Fruit fly (Drosophila melanogaster) whole organism, embryonic: ENCODE results near the gene CG16727.

Experiments
- Bteb2 ChIP-seq: fragments of 200-800 bp; sonication (Bioruptor generic); optimal IDR thresholded peaks from 2 replicates; lab custom pipeline; 2016; ENCODE audit warnings: missing biosample characterization, missing genetic modification characterization
- CG12659 ChIP-seq: fragments of 200-800 bp; sonication (Bioruptor generic); optimal IDR thresholded peaks from 3 replicates; lab custom pipeline; 2017; ENCODE audit warnings: mild to moderate bottlenecking, missing biosample characterization, missing genetic modification reagents, missing genetic modification characterization
- CG12942 ChIP-seq: fragments of 200-800 bp; sonication (Bioruptor generic); optimal IDR thresholded peaks from 3 replicates; lab custom pipeline; 2016; ENCODE audit warnings: missing biosample characterization, missing genetic modification characterization
- CG13287 ChIP-seq: fragments of 200-800 bp; sonication (Bioruptor generic); IDR thresholded peaks from 2 replicates; pipeline ENCODE4 v1.3.6; 2022; ENCODE audit warnings: missing biosample characterization, missing genetic modification characterization; ENCODE audit not compliant: partially characterized antibody
- CG13894 ChIP-seq: fragments of 200-800 bp; sonication (Bioruptor generic); optimal IDR thresholded peaks from 3 replicates; lab custom pipeline; 2018; ENCODE audit warnings: missing biosample characterization, mild to moderate bottlenecking, missing genetic modification characterization, moderate library complexity
- CG14014 ChIP-seq: fragments of 200-800 bp; sonication (Bioruptor generic); IDR thresholded peaks from 2 replicates; pipeline ENCODE4 v1.3.6; 2022; ENCODE audit warnings: missing biosample characterization, missing genetic modification characterization
- CG1529 ChIP-seq: fragments of 200-800 bp; sonication (Bioruptor generic); optimal IDR thresholded peaks from 3 replicates; lab custom pipeline; 2018; ENCODE audit warnings: missing biosample characterization, missing genetic modification characterization
- CG15514 ChIP-seq: fragments of 200-800 bp; sonication (Bioruptor generic); optimal IDR thresholded peaks from 3 replicates; lab custom pipeline; 2017; ENCODE audit warnings: missing biosample characterization, missing genetic modification characterization, mild to moderate bottlenecking, moderate library complexity, missing genetic modification reagents
- CG16863 ChIP-seq: fragments of 200-800 bp; sonication (Bioruptor generic); optimal IDR thresholded peaks from 3 replicates; lab custom pipeline; 2016; ENCODE audit warnings: missing biosample characterization, missing genetic modification characterization
- CG17359 ChIP-seq: fragments of 200-800 bp; sonication (Bioruptor generic); optimal IDR thresholded peaks from 3 replicates; lab custom pipeline; 2018; ENCODE audit warnings: missing biosample characterization, mild to moderate bottlenecking, missing genetic modification characterization, moderate library complexity
- CG17385 ChIP-seq: fragments of 200-800 bp; sonication (Bioruptor generic); optimal IDR thresholded peaks from 3 replicates; lab custom pipeline; 2018; ENCODE audit warnings: missing biosample characterization, mild to moderate bottlenecking, missing genetic modification characterization
- CG17829 ChIP-seq: fragments of 200-800 bp; optimal IDR thresholded peaks from 2 replicates; lab custom pipeline; 2019; ENCODE audit warnings: missing biosample characterization, mild to moderate bottlenecking, missing genetic modification characterization, moderate library complexity
- CG2202 ChIP-seq: fragments of 200-800 bp; sonication (Bioruptor generic); optimal IDR thresholded peaks from 2 replicates; lab custom pipeline; 2018; ENCODE audit warnings: missing biosample characterization, mild to moderate bottlenecking, missing genetic modification characterization
- CG31441 ChIP-seq: fragments of 200-800 bp; sonication (Bioruptor generic); IDR thresholded peaks from 2 replicates; pipeline ENCODE4 v1.3.6; 2022; ENCODE audit warnings: missing biosample characterization, missing genetic modification characterization
- CG32767 ChIP-seq: fragments of 200-800 bp; sonication (Bioruptor generic); IDR thresholded peaks from 2 replicates; pipeline ENCODE4 v1.3.6; 2022; ENCODE audit warnings: missing biosample characterization, missing genetic modification characterization
- CG34224 ChIP-seq: fragments of 200-800 bp; sonication (Bioruptor generic); IDR thresholded peaks from 3 replicates; pipeline ENCODE4 v1.3.6; 2022; ENCODE audit warnings: missing biosample characterization, missing genetic modification characterization; ENCODE audit not compliant: partially characterized antibody
- CG4404 ChIP-seq: fragments of 200-800 bp; sonication (Bioruptor generic); IDR thresholded peaks from 2 replicates; pipeline ENCODE4 v1.3.6; 2022; ENCODE audit warnings: missing biosample characterization, missing genetic modification characterization
- CG4854 ChIP-seq: fragments of 200-800 bp; sonication (Bioruptor generic); optimal IDR thresholded peaks from 2 replicates; lab custom pipeline; 2016; ENCODE audit warnings: missing biosample characterization, missing genetic modification characterization, inconsistent platforms
- CG8281 ChIP-seq: fragments of 200-800 bp; sonication (Bioruptor generic); optimal IDR thresholded peaks from 2 replicates; lab custom pipeline; 2018; ENCODE audit warnings: missing biosample characterization, mild to moderate bottlenecking, missing genetic modification characterization, moderate library complexity
- CG8359 ChIP-seq: fragments of 200-800 bp; sonication (Bioruptor generic); optimal IDR thresholded peaks from 2 replicates; lab custom pipeline; 2017; ENCODE audit warnings: missing biosample characterization, mild to moderate bottlenecking, missing genetic modification characterization, borderline replicate concordance
- CG9932 ChIP-seq: fragments of 200-800 bp; sonication (Bioruptor generic); IDR thresholded peaks from 2 replicates; pipeline ENCODE4 v1.3.6; 2022; ENCODE audit warnings: missing biosample characterization, missing genetic modification characterization
- Dad ChIP-seq: fragments of 200-800 bp; sonication (Bioruptor generic); optimal IDR thresholded peaks from 3 replicates; lab custom pipeline; 2016; ENCODE audit warnings: missing biosample characterization, missing genetic modification characterization
- Dfd ChIP-seq, 2 experiments: fragments of >200 bp; optimal IDR thresholded peaks; 2 replicates each; lab custom pipeline; 2017; ENCODE audit warnings: missing biosample characterization in 2 of 2, missing genetic modification characterization in 2 of 2
- E2f2 ChIP-seq: fragments of 200-800 bp; sonication (Bioruptor generic); IDR thresholded peaks from 2 replicates; pipeline ENCODE4 v1.3.6; 2022; ENCODE audit warnings: missing biosample characterization, missing genetic modification characterization
- H2.0 ChIP-seq: fragments of 200-800 bp; sonication (Bioruptor generic); IDR thresholded peaks from 2 replicates; pipeline ENCODE4 v1.3.6; 2022; ENCODE audit warnings: missing biosample characterization, missing genetic modification characterization
- HmgD ChIP-seq: fragments of 200-800 bp; sonication (Bioruptor generic); optimal IDR thresholded peaks from 3 replicates; lab custom pipeline; 2016; ENCODE audit warnings: missing biosample characterization, missing genetic modification characterization
- Kr ChIP-seq: fragments of 200-800 bp; sonication (Bioruptor generic); optimal IDR thresholded peaks from 2 replicates; lab custom pipeline; 2017; ENCODE audit warnings: missing biosample characterization, mild to moderate bottlenecking, missing genetic modification characterization
- MESR4 ChIP-seq: fragments of 200-800 bp; sonication (Bioruptor generic); optimal IDR thresholded peaks from 2 replicates; lab custom pipeline; 2018; ENCODE audit warnings: missing biosample characterization, mild to moderate bottlenecking, missing genetic modification characterization, moderate library complexity
- Opbp ChIP-seq: fragments of 200-800 bp; sonication (Bioruptor generic); IDR thresholded peaks from 3 replicates; pipeline ENCODE4 v1.3.6; 2022; ENCODE audit warnings: missing biosample characterization, missing genetic modification characterization; ENCODE audit not compliant: partially characterized antibody
- Pdp1 ChIP-seq, 2 experiments: fragments of 200-800 bp; sonication (Bioruptor generic); optimal IDR thresholded peaks; 3 replicates each; lab custom pipeline; 2016; ENCODE audit warnings: missing biosample characterization in 2 of 2, missing genetic modification characterization in 2 of 2, mild to moderate bottlenecking in 1 of 2, moderate library complexity in 1 of 2
- Ptx1 ChIP-seq: fragments of 200-800 bp; sonication (Bioruptor generic); IDR thresholded peaks from 2 replicates; pipeline ENCODE4 v1.3.6; 2022; ENCODE audit warnings: missing biosample characterization, missing genetic modification characterization
- Ravus ChIP-seq: fragments of 200-800 bp; sonication (Bioruptor generic); IDR thresholded peaks from 2 replicates; pipeline ENCODE4 v1.3.6; 2022; ENCODE audit warnings: missing biosample characterization, missing genetic modification characterization
- Six4 ChIP-seq: fragments of 200-800 bp; sonication (Bioruptor generic); optimal IDR thresholded peaks from 2 replicates; lab custom pipeline; 2016; ENCODE audit warnings: missing biosample characterization, missing genetic modification characterization
- Sox102F ChIP-seq: fragments of 200-800 bp; sonication (Bioruptor generic); optimal IDR thresholded peaks from 2 replicates; lab custom pipeline; 2018; ENCODE audit warnings: missing biosample characterization, mild to moderate bottlenecking, missing genetic modification characterization, moderate library complexity
- ab ChIP-seq: fragments of 200-800 bp; sonication (Bioruptor generic); optimal IDR thresholded peaks from 2 replicates; lab custom pipeline; 2016; ENCODE audit warnings: missing biosample characterization, missing genetic modification characterization
- abd-A ChIP-seq: fragments of 200-800 bp; sonication (Bioruptor generic); optimal IDR thresholded peaks from 3 replicates; lab custom pipeline; 2019; ENCODE audit warnings: missing biosample characterization, mild to moderate bottlenecking, missing genetic modification characterization, moderate library complexity
- ato ChIP-seq: fragments of 200-800 bp; sonication (Bioruptor generic); IDR thresholded peaks from 2 replicates; pipeline ENCODE4 v1.3.6; 2022; ENCODE audit warnings: missing biosample characterization, missing genetic modification characterization; ENCODE audit not compliant: partially characterized antibody
- bsh ChIP-seq, 2 experiments: fragments of 200-800 bp; sonication (Bioruptor generic); optimal IDR thresholded peaks; 2 replicates each; lab custom pipeline; 2017 to 2018; ENCODE audit warnings: mild to moderate bottlenecking in 2 of 2, missing biosample characterization in 2 of 2, missing genetic modification characterization in 2 of 2, moderate library complexity in 1 of 2
- chn ChIP-seq: fragments of 200-800 bp; sonication (Bioruptor generic); optimal IDR thresholded peaks from 2 replicates; lab custom pipeline; 2016; ENCODE audit warnings: missing biosample characterization, missing genetic modification characterization
- exex ChIP-seq: fragments of 200-800 bp; sonication (Bioruptor generic); optimal IDR thresholded peaks from 4 replicates; lab custom pipeline; 2018; ENCODE audit warnings: missing biosample characterization, mild to moderate bottlenecking, missing genetic modification characterization, moderate library complexity
- eyg ChIP-seq: fragments of 200-800 bp; sonication (Bioruptor generic); optimal IDR thresholded peaks from 3 replicates; lab custom pipeline; 2016; ENCODE audit warnings: missing biosample characterization, missing genetic modification characterization
- insv ChIP-seq, 2 experiments: fragments of 200-800 bp; sonication (Bioruptor generic); optimal IDR thresholded peaks; 3 replicates each; lab custom pipeline; 2016 to 2018; ENCODE audit warnings: missing biosample characterization in 2 of 2, missing genetic modification characterization in 2 of 2
- maf-S ChIP-seq: fragments of 200-800 bp; sonication (Bioruptor generic); optimal IDR thresholded peaks from 2 replicates; lab custom pipeline; 2016; ENCODE audit warnings: missing biosample characterization, missing genetic modification characterization
- nom ChIP-seq: fragments of 200-800 bp; sonication (Bioruptor generic); optimal IDR thresholded peaks from 2 replicates; lab custom pipeline; 2017; ENCODE audit warnings: missing biosample characterization, missing genetic modification characterization, mild to moderate bottlenecking, moderate library complexity, missing genetic modification reagents
- pzg ChIP-seq: fragments of 200-800 bp; sonication (Bioruptor generic); optimal IDR thresholded peaks from 3 replicates; lab custom pipeline; 2018; ENCODE audit warnings: missing biosample characterization, mild to moderate bottlenecking, missing genetic modification characterization, moderate library complexity
- run ChIP-seq: fragments of 200-800 bp; sonication (Bioruptor generic); optimal IDR thresholded peaks from 3 replicates; lab custom pipeline; 2018; ENCODE audit warnings: missing biosample characterization, mild to moderate bottlenecking, missing genetic modification characterization
- slp2 ChIP-seq: fragments of 200-800 bp; sonication (Bioruptor generic); optimal IDR thresholded peaks from 2 replicates; lab custom pipeline; 2016; ENCODE audit warnings: missing biosample characterization, missing genetic modification characterization
- sr ChIP-seq: fragments of 200-800 bp; sonication (Bioruptor generic); IDR thresholded peaks from 3 replicates; pipeline ENCODE4 v1.3.6; 2022; ENCODE audit warnings: missing biosample characterization, missing genetic modification characterization
- tgo ChIP-seq: fragments of 200-800 bp; sonication (Bioruptor generic); IDR thresholded peaks from 3 replicates; pipeline ENCODE4 v1.3.6; 2022; ENCODE audit warnings: missing biosample characterization, missing genetic modification characterization
- vnd ChIP-seq: fragments of 200-800 bp; sonication (Bioruptor generic); IDR thresholded peaks from 3 replicates; pipeline ENCODE4 v1.3.6; 2022; ENCODE audit warnings: missing biosample characterization, missing genetic modification characterization; ENCODE audit not compliant: partially characterized antibody

CG16727 gene

dm6 chr3R:19584818-19585217, 28.4 kb upstream of the CG16727 start:
- TF ChIP-seq abd-A (no peak), chn (GFP tag; lab: Kevin White, UChicago) (peak; percentile 55), CG34224 (GFP tag; lab: Robert Waterston, UW) (no peak), CG14014 (GFP tag; lab: Robert Waterston, UW) (peak; percentile 69; the same call in 1 of the 2 replicates), CG1529 (GFP tag; lab: Kevin White, UChicago) (peak; percentile 91), bsh (GFP tag; optimal IDR thresholded peaks at IDR 0.05; lab: Kevin White, UChicago) (peak in 1 of 2 experiments; percentile 89), sr (peak; percentile 57; the same call in 2 of the 3 replicates), Ptx1 (no peak; the same call in 1 of the 2 replicates), CG16863 (peak; percentile 84), CG17385 (peak; percentile 77), Opbp (GFP tag; lab: Robert Waterston, UW) (no peak), MESR4 (GFP tag; lab: Kevin White, UChicago) (peak; percentile 26), Ravus (GFP tag; lab: Robert Waterston, UW) (no peak), ab (GFP tag; lab: Kevin White, UChicago) (peak; percentile 2), E2f2 (GFP tag; lab: Robert Waterston, UW) (peak; percentile 55), run (tag; lab: Kevin White, UChicago) (peak; percentile 73), HmgD (GFP tag; lab: Kevin White, UChicago) (peak; percentile 50), CG4854 (GFP tag; lab: Kevin White, UChicago) (peak; percentile 72), exex (tag; lab: Kevin White, UChicago) (no peak), CG4404 (GFP tag; lab: Robert Waterston, UW) (no peak), CG9932 (GFP tag; lab: Robert Waterston, UW) (peak; percentile 32; the same call in 1 of the 2 replicates), Dad (GFP tag; lab: Kevin White, UChicago) (peak; percentile 78), CG13287 (GFP tag; lab: Robert Waterston, UW) (no peak), eyg (GFP tag; lab: Kevin White, UChicago) (peak; percentile 73), CG17359 (peak; percentile 84), CG8359 (GFP tag; lab: Kevin White, UChicago) (peak; percentile 91), Sox102F (GFP tag; lab: Kevin White, UChicago) (peak; percentile 74), insv (GFP tag; optimal IDR thresholded peaks at IDR 0.05; lab: Kevin White, UChicago) (peak in 1 of 2 experiments; percentile 52), maf-S (GFP tag; lab: Kevin White, UChicago) (peak; percentile 62), vnd (no peak), H2.0 (GFP tag; lab: Robert Waterston, UW) (peak; percentile 32; the same call in 1 of the 2 replicates), CG2202 (tag; lab: Kevin White, UChicago) (peak; percentile 96), tgo (peak; percentile 40; the same call in 2 of the 3 replicates), ato (GFP tag; lab: Robert Waterston, UW) (no peak), CG17829 (tag; lab: Kevin White, UChicago) (peak; percentile 79), slp2 (GFP tag; lab: Kevin White, UChicago) (peak; percentile 68), Bteb2 (peak; percentile 47), pzg (GFP tag; lab: Kevin White, UChicago) (no peak), Dfd (GFP tag; optimal IDR thresholded peaks at IDR 0.05; lab: Kevin White, UChicago) (no peak), CG13894 (tag; lab: Kevin White, UChicago) (no peak), CG15514 (peak; percentile 73), CG32767 (GFP tag; lab: Robert Waterston, UW) (peak; percentile 67), Pdp1 (GFP tag; optimal IDR thresholded peaks at IDR 0.05; lab: Kevin White, UChicago) (peak; percentile 51 to 83), CG31441 (peak; percentile 88), CG12659 (peak; percentile 80), Kr (GFP tag; lab: Kevin White, UChicago) (peak; percentile 99), nom (GFP tag; lab: Kevin White, UChicago) (no peak), CG12942 (peak; percentile 70), CG8281 (tag; lab: Kevin White, UChicago) (peak; percentile 74), Six4 (peak; percentile 84)
